Worm (Caenorhabditis elegans) whole organism, mixed stage, embryonic: ENCODE results near the gene str-238.

ENCODE experiments used
- lsy-2 ChIP-seq: fragments of 150-350 bp; optimal IDR thresholded peaks from 2 replicates; lab custom pipeline; 2014; ENCODE audit warnings: missing biosample characterization, missing genetic modification characterization
- mab-5 ChIP-seq: fragments of 150-350 bp; optimal IDR thresholded peaks from 2 replicates; lab custom pipeline; 2014; ENCODE audit warnings: missing biosample characterization, missing genetic modification characterization
- nhr-28 ChIP-seq: fragments of 150-350 bp; optimal IDR thresholded peaks from 2 replicates; lab custom pipeline; 2014; ENCODE audit warnings: missing biosample characterization, missing genetic modification characterization
- pha-4 ChIP-seq: fragments of 150-350 bp; optimal IDR thresholded peaks from 2 replicates; lab custom pipeline; 2018; ENCODE audit warnings: missing biosample characterization, missing genetic modification reagents, missing genetic modification characterization
- sem-2 ChIP-seq: fragments of 200-800 bp; sonication (Bioruptor generic); optimal IDR thresholded peaks from 2 replicates; lab custom pipeline; 2018; ENCODE audit warnings: mild to moderate bottlenecking, missing genetic modification characterization, missing compliant biosample characterization

DNA sequence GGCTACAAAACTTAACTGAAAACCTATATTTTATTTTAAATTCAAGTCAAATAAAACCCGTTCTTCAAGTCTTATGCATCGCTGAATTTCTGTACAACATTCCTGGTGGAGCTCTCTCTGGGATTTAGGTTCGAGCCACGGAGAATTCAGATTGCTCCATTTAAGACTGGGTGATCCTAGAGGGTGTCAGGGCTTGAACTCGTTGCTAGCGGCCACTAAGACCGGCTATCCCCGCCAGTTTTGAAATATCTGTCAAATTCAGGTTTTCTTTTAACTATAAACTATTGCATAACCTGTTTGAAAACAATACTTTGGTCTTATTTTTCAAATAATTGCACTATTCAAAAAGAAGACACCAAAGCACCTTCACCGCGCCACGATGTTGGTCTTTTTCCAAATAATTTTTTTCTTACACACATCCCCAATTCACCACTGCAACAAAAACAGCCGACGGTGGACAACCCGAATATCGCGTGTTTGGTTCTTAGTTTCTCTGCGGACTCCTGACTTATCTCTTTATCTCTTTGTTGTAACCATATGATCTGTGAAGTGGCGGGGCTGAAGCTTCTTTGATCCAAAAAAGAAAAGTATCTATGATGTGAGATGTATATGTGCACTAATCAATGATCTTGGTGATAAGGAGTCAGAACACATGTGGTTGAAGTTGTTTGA lies 35.9 kb upstream of the str-238 start:
- TF ChIP-seq lsy-2 (tag; lab: Kevin White, UChicago), result no peak
- no peak for TF ChIP-seq mab-5 (tag; lab: Kevin White, UChicago)
- TF ChIP-seq pha-4 (tag; lab: Kevin White, UChicago), result no peak
- TF ChIP-seq nhr-28, result no peak
- no peak for TF ChIP-seq sem-2 (GFP tag; lab: Kevin White, UChicago)
